Worm (Caenorhabditis elegans): ENCODE data around the gene C46E10.3.
A peak's percentile ranks its signal among the peaks of the same experiment; 100 is the strongest.

The C46E10.3 gene

DNA sequence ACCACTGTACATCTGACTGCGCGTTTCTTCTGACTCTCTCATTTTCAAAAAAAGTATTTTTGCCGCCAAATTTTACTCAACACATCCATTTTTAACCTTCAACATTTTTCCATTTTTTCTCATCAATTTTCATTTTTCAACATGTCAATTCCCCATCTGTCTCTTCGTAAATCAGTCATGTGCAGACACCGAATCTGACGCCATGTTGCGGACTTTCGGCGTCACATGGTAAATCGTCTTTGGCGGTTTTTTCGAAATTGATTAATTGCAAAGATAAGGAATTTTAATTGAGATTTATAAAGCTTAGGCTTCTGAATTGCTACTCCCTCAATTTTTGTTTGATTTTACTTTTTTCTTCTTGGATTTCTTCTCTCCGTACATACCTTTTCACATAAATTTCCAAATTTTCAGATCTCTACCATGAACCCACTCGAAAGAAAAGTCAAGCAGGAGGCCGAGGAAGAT is 38.3 kb upstream of the C46E10.3 start, which contains the start of gene F19B10.1 (continued):
- TF ChIP-seq mdl-1 (tag; optimal IDR thresholded peaks at IDR 0.05) (peak in 1 of 2 experiments; percentile 66), Y5F2A.4 (GFP tag; optimal IDR thresholded peaks at IDR 0.05) (no peak), rbr-2 (tag; optimal IDR thresholded peaks at IDR 0.05) (no peak), dve-1 (tag; optimal IDR thresholded peaks at IDR 0.05; ENCODE audit: insufficient read depth) (no peak), nhr-237 (tag; optimal IDR thresholded peaks at IDR 0.05) (no peak), zfp-3 (GFP tag; conservative IDR thresholded peaks at IDR 0.05) (no peak), dmd-9 (GFP tag; IDR thresholded peaks at IDR 0.05) (no peak), ces-1 (GFP tag; optimal IDR thresholded peaks at IDR 0.05) (no peak), nhr-76 (tag; optimal IDR thresholded peaks at IDR 0.05) (no peak), spr-1 (tag; optimal IDR thresholded peaks at IDR 0.05) (no peak), tag-97 (GFP tag; IDR thresholded peaks at IDR 0.05) (no peak), hmg-1.1 (GFP tag; IDR thresholded peaks at IDR 0.05) (no peak), lim-7 (GFP tag; IDR thresholded peaks at IDR 0.05) (no peak), F26F4.8 (GFP tag; conservative IDR thresholded peaks at IDR 0.05) (no peak), daf-8 (GFP tag; IDR thresholded peaks at IDR 0.05) (no peak), spr-3 (GFP tag; optimal IDR thresholded peaks at IDR 0.05) (no peak), lin-15B (tag; optimal IDR thresholded peaks at IDR 0.05) (no peak), aha-1 (tag) (no peak), nhr-42 (GFP tag; IDR thresholded peaks at IDR 0.05) (no peak), nhr-28 (tag; optimal IDR thresholded peaks at IDR 0.05) (peak; percentile 71), mxl-2 (GFP tag; conservative IDR thresholded peaks at IDR 0.05) (no peak), ztf-11 (tag; optimal IDR thresholded peaks at IDR 0.05) (no peak), F44E2.7 (GFP tag; IDR thresholded peaks at IDR 0.05) (no peak), hif-1 (tag; optimal IDR thresholded peaks at IDR 0.05) (no peak), php-3 (GFP tag; IDR thresholded peaks at IDR 0.05) (no peak), egl-43 (GFP tag; IDR thresholded peaks at IDR 0.05) (no peak), snpc-1.2 (GFP tag; IDR thresholded peaks at IDR 0.05) (no peak), fkh-10 (GFP tag; optimal IDR thresholded peaks at IDR 0.05) (no peak), Y75B8A.6 (GFP tag; IDR thresholded peaks at IDR 0.05) (no peak), mes-2 (tag; optimal IDR thresholded peaks at IDR 0.05; ENCODE audit: poor library complexity, severe bottlenecking) (peak; percentile 86), saeg-2 (GFP tag; IDR thresholded peaks at IDR 0.05) (no peak), cey-2 (tag; optimal IDR thresholded peaks at IDR 0.05; ENCODE audit: borderline replicate concordance, insufficient read depth) (no peak), unc-130 (GFP tag; optimal IDR thresholded peaks at IDR 0.05) (no peak), aly-2 (tag; optimal IDR thresholded peaks at IDR 0.05) (no peak), ztf-7 (tag; optimal IDR thresholded peaks at IDR 0.05) (no peak), ceh-32 (tag; optimal IDR thresholded peaks at IDR 0.05; ENCODE audit: poor library complexity) (no peak), hlh-30 (tag; optimal IDR thresholded peaks at IDR 0.05; ENCODE audit: insufficient read depth) (peak; percentile 100), T20F7.1 (GFP tag; optimal IDR thresholded peaks at IDR 0.05) (no peak), jun-1 (tag; optimal IDR thresholded peaks at IDR 0.05) (no peak), zip-11 (GFP tag; IDR thresholded peaks at IDR 0.05) (no peak), nhr-41 (GFP tag; IDR thresholded peaks at IDR 0.05) (no peak), nhr-10 (tag; optimal IDR thresholded peaks at IDR 0.05) (no peak), gei-8 (GFP tag; optimal IDR thresholded peaks at IDR 0.05) (no peak), D1046.2 (GFP tag; IDR thresholded peaks at IDR 0.05) (no peak), attf-4 (tag; optimal IDR thresholded peaks at IDR 0.05) (no peak), hlh-11 (tag; optimal IDR thresholded peaks at IDR 0.05) (peak; percentile 74), nhr-111 (GFP tag; optimal IDR thresholded peaks at IDR 0.05) (no peak), mdt-29 (GFP tag; IDR thresholded peaks at IDR 0.05) (no peak), dmd-8 (GFP tag; IDR thresholded peaks at IDR 0.05) (no peak), egl-27 (tag; optimal IDR thresholded peaks at IDR 0.05) (no peak), lin-39 (tag; optimal IDR thresholded peaks at IDR 0.05) (no peak), ceh-44 (GFP tag; IDR thresholded peaks at IDR 0.05) (no peak)
